Worm (Caenorhabditis elegans): ENCODE results near the gene B0353.1.

DNA sequence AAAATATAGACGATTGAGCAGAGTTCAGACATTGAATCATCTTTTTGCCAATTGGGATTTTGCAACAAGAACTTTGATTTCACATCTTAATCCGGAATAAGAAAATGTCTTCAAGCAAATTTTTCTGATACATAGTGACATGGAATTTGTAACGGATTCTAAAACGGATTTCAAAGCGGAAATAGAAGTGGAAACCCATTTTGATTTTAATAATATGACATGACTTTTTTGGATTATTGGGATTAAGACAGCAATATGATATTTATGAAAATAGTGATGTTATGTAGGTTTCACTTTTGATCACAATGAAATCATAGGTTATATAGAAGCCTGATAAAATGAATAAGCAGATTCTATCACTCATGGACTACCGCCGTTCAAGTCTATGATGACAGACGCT, 23.6 kb upstream of the B0353.1 start:
- TF ChIP-seq klf-2 (GFP tag; conservative IDR thresholded peaks at IDR 0.05) (no peak), ztf-29 (GFP tag; IDR thresholded peaks at IDR 0.05) (no peak), ztf-23 (GFP tag; IDR thresholded peaks at IDR 0.05) (no peak), ref-1 (GFP tag; conservative IDR thresholded peaks at IDR 0.05) (no peak), tab-1 (GFP tag; IDR thresholded peaks at IDR 0.05) (no peak)
